Worm (Caenorhabditis elegans) whole organism, late embryonic: ENCODE measurements around the gene F53C3.4.

Experiments
- ama-1 ChIP-seq: fragments of 150-350 bp; optimal IDR thresholded peaks from 2 replicates; lab custom pipeline; 2014
- ceh-48 ChIP-seq: sonication (generic microtip); optimal IDR thresholded peaks from 2 replicates; lab custom pipeline; 2016; ENCODE audit warnings: missing genetic modification characterization, inconsistent platforms, missing compliant biosample characterization
- ceh-9 ChIP-seq: sonication (generic microtip); optimal IDR thresholded peaks from 2 replicates; lab custom pipeline; 2016; ENCODE audit warnings: mild to moderate bottlenecking, missing genetic modification characterization, inconsistent platforms, missing compliant biosample characterization
- dve-1 ChIP-seq: sonication (generic microtip); optimal IDR thresholded peaks from 2 replicates; lab custom pipeline; 2017; ENCODE audit warnings: antibody characterized with exemption, mild to moderate bottlenecking, missing genetic modification characterization, missing compliant biosample characterization
- elt-4 ChIP-seq: sonication (generic microtip); optimal IDR thresholded peaks from 2 replicates; lab custom pipeline; 2016; ENCODE audit warnings: missing genetic modification characterization, missing compliant biosample characterization
- hlh-6 ChIP-seq: sonication (generic microtip); optimal IDR thresholded peaks from 2 replicates; lab custom pipeline; 2016; ENCODE audit warnings: missing genotype, missing genetic modification characterization, missing compliant biosample characterization
- lim-6 ChIP-seq: sonication (generic microtip); optimal IDR thresholded peaks from 2 replicates; lab custom pipeline; 2016; ENCODE audit warnings: missing genetic modification characterization, missing compliant biosample characterization
- nhr-11 ChIP-seq: fragments of 150-350 bp; optimal IDR thresholded peaks from 2 replicates; lab custom pipeline; 2014; ENCODE audit warnings: missing biosample characterization, missing genetic modification characterization
- pha-4 ChIP-seq: fragments of 150-350 bp; optimal IDR thresholded peaks from 2 replicates; lab custom pipeline; 2018; ENCODE audit warnings: missing biosample characterization, missing genetic modification reagents, missing genetic modification characterization
- pqm-1 ChIP-seq: sonication (generic microtip); optimal IDR thresholded peaks from 2 replicates; lab custom pipeline; 2016; ENCODE audit warnings: missing genetic modification characterization, missing compliant biosample characterization
- rnt-1 ChIP-seq: sonication (generic microtip); optimal IDR thresholded peaks from 2 replicates; lab custom pipeline; 2016; ENCODE audit warnings: missing genetic modification characterization, missing compliant biosample characterization
- tbx-2 ChIP-seq: sonication (generic microtip); optimal IDR thresholded peaks from 2 replicates; lab custom pipeline; 2016; ENCODE audit warnings: missing genetic modification characterization, missing compliant biosample characterization

DNA sequence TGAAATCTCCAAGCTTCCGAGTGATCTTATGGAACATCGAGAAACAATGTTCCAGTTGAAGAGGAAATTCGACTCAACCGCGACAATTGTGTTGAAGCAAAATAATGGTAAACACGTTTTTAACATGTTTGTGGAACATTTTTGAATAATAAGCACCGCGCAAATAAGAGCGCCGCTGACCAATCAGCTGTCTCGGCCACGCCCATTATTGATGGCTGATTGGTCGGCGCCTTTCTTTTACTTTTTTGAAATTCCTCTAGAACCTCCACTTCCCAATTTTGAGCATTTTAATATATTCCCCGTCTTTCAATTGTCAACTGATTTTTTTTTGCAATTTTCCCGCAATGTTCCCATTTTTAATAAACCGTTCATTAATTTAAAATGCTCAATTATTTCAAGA lies 6.9 kb downstream of the F53C3.4 start:
- TF ChIP-seq lim-6 (tag; lab: Kevin White, UChicago) = no peak
- TF ChIP-seq hlh-6 = no peak
- TF ChIP-seq ceh-48 (tag; lab: Kevin White, UChicago) = no peak
- TF ChIP-seq pqm-1 (tag; lab: Kevin White, UChicago) = no peak
- no peak for TF ChIP-seq nhr-11 (tag; lab: Kevin White, UChicago)
- TF ChIP-seq elt-4 = no peak
- TF ChIP-seq dve-1 (tag; lab: Kevin White, UChicago) = no peak
- no peak for TF ChIP-seq pha-4 (tag; lab: Kevin White, UChicago)
- TF ChIP-seq tbx-2 (tag; lab: Kevin White, UChicago) = no peak
- no peak for TF ChIP-seq ceh-9
- TF ChIP-seq ama-1 = no peak
- no peak for TF ChIP-seq rnt-1 (tag; lab: Kevin White, UChicago)
